Fruit fly (Drosophila melanogaster) whole organism, embryonic: ENCODE data around the gene PolA1.

ENCODE experiments used
- Ada2b ChIP-seq: fragments of 200-800 bp; sonication (Bioruptor generic); IDR thresholded peaks from 2 replicates; pipeline ENCODE4 v1.3.6; 2022; ENCODE audit warnings: missing biosample characterization, missing genetic modification characterization
- Antp ChIP-seq: fragments of 200-800 bp; sonication (Bioruptor generic); optimal IDR thresholded peaks from 3 replicates; lab custom pipeline; 2016; ENCODE audit warnings: missing biosample characterization, missing genetic modification characterization
- CG10543 ChIP-seq: fragments of 200-800 bp; sonication (Bioruptor generic); optimal IDR thresholded peaks from 3 replicates; lab custom pipeline; 2017; ENCODE audit warnings: missing biosample characterization, mild to moderate bottlenecking, missing genetic modification characterization, moderate library complexity
- CG1602 ChIP-seq: fragments of 200-800 bp; sonication (Bioruptor generic); optimal IDR thresholded peaks from 3 replicates; lab custom pipeline; 2016; ENCODE audit warnings: missing biosample characterization, missing genetic modification characterization
- CG2129 ChIP-seq: fragments of 200-800 bp; sonication (Bioruptor generic); IDR thresholded peaks from 2 replicates; pipeline ENCODE4 v1.3.6; 2022; ENCODE audit warnings: missing biosample characterization, missing genetic modification characterization; ENCODE audit not compliant: partially characterized antibody
- CG2875 ChIP-seq: fragments of 200-800 bp; sonication (Bioruptor generic); optimal IDR thresholded peaks from 2 replicates; lab custom pipeline; 2017; ENCODE audit warnings: missing biosample characterization, mild to moderate bottlenecking, missing genetic modification characterization, missing genetic modification reagents
- CG2889 ChIP-seq: fragments of 200-800 bp; sonication (Bioruptor generic); IDR thresholded peaks from 3 replicates; pipeline ENCODE4 v1.3.6; 2022; ENCODE audit warnings: missing biosample characterization, missing genetic modification characterization
- CG31365 ChIP-seq: fragments of 200-800 bp; sonication (Bioruptor generic); optimal IDR thresholded peaks from 2 replicates; lab custom pipeline; 2018; ENCODE audit warnings: missing biosample characterization, mild to moderate bottlenecking, missing genetic modification characterization
- CG42726 ChIP-seq: fragments of 200-800 bp; sonication (Bioruptor generic); IDR thresholded peaks from 2 replicates; pipeline ENCODE4 v1.3.6; 2022; ENCODE audit warnings: missing biosample characterization, missing genetic modification characterization; ENCODE audit not compliant: partially characterized antibody
- CG4282 ChIP-seq: fragments of 200-800 bp; sonication (Bioruptor generic); optimal IDR thresholded peaks from 2 replicates; lab custom pipeline; 2016; ENCODE audit warnings: missing biosample characterization, missing genetic modification characterization
- CG4328 ChIP-seq: fragments of 200-800 bp; sonication (Bioruptor generic); optimal IDR thresholded peaks from 3 replicates; lab custom pipeline; 2017; ENCODE audit warnings: missing biosample characterization, missing genetic modification reagents, missing genetic modification characterization
- CG5953 ChIP-seq: fragments of 200-800 bp; sonication (Bioruptor generic); IDR thresholded peaks from 2 replicates; pipeline ENCODE4 v1.3.6; 2022; ENCODE audit warnings: missing biosample characterization, missing genetic modification characterization
- CG6654 ChIP-seq: fragments of 200-800 bp; sonication (Bioruptor generic); optimal IDR thresholded peaks from 2 replicates; lab custom pipeline; 2017; ENCODE audit warnings: missing biosample characterization, mild to moderate bottlenecking, missing genetic modification characterization
- CG7987 ChIP-seq: fragments of 200-800 bp; sonication (Bioruptor generic); optimal IDR thresholded peaks from 2 replicates; lab custom pipeline; 2018; ENCODE audit warnings: missing biosample characterization, mild to moderate bottlenecking, missing genetic modification characterization, moderate library complexity
- CG8290 ChIP-seq, 3 experiments: fragments of 200-800 bp; sonication (Bioruptor generic); optimal IDR thresholded peaks; 2 replicates each; lab custom pipeline; 2016 to 2019; ENCODE audit warnings: missing biosample characterization in 3 of 3, missing genetic modification characterization in 3 of 3, mild to moderate bottlenecking in 2 of 3, moderate library complexity in 1 of 3
- CG8388 ChIP-seq: fragments of 200-800 bp; sonication (Bioruptor generic); optimal IDR thresholded peaks from 2 replicates; lab custom pipeline; 2019; ENCODE audit warnings: missing biosample characterization, mild to moderate bottlenecking, missing genetic modification characterization, moderate library complexity
- Camta ChIP-seq: fragments of 200-800 bp; sonication (Bioruptor generic); optimal IDR thresholded peaks from 2 replicates; lab custom pipeline; 2016; ENCODE audit warnings: missing biosample characterization, missing genetic modification characterization
- CkIIα-i1 ChIP-seq: fragments of 200-800 bp; sonication (Bioruptor generic); IDR thresholded peaks from 2 replicates; pipeline ENCODE4 v1.3.6; 2022; ENCODE audit warnings: missing biosample characterization, missing genetic modification characterization
- Gsc ChIP-seq: fragments of 200-800 bp; sonication (Bioruptor generic); IDR thresholded peaks from 2 replicates; pipeline ENCODE4 v1.3.6; 2022; ENCODE audit warnings: missing biosample characterization, missing genetic modification characterization
- HLH4C ChIP-seq: fragments of 200-800 bp; sonication (Bioruptor generic); IDR thresholded peaks from 3 replicates; pipeline ENCODE4 v1.3.6; 2022; ENCODE audit warnings: missing biosample characterization, missing genetic modification characterization; ENCODE audit not compliant: partially characterized antibody
- HLHmδ ChIP-seq: fragments of 200-800 bp; sonication (Bioruptor generic); optimal IDR thresholded peaks from 2 replicates; lab custom pipeline; 2018; ENCODE audit warnings: missing biosample characterization, mild to moderate bottlenecking, missing genetic modification characterization, moderate library complexity
- Med ChIP-seq: fragments of 200-800 bp; sonication (Bioruptor generic); peaks from one replicate; lab custom pipeline; 2016; ENCODE audit warnings: missing biosample characterization, missing genetic modification characterization, mild to moderate bottlenecking, inconsistent platforms, moderate library complexity
- Rx ChIP-seq: fragments of 200-800 bp; sonication (Bioruptor generic); IDR thresholded peaks from 2 replicates; pipeline ENCODE4 v1.3.6; 2022; ENCODE audit warnings: missing biosample characterization, missing genetic modification characterization
- bbx ChIP-seq: fragments of 200-800 bp; sonication (Bioruptor generic); IDR thresholded peaks from 2 replicates; pipeline ENCODE4 v1.3.6; 2022; ENCODE audit warnings: missing biosample characterization, missing genetic modification characterization; ENCODE audit not compliant: partially characterized antibody
- cad ChIP-seq: fragments of >200 bp; optimal IDR thresholded peaks from 2 replicates; lab custom pipeline; 2017; ENCODE audit warnings: missing biosample characterization, missing genetic modification characterization
- disco-r ChIP-seq: fragments of 200-800 bp; sonication (Bioruptor generic); optimal IDR thresholded peaks from 2 replicates; lab custom pipeline; 2016; ENCODE audit warnings: missing biosample characterization, missing genetic modification characterization
- emc ChIP-seq: fragments of 200-800 bp; sonication (Bioruptor generic); optimal IDR thresholded peaks from 2 replicates; lab custom pipeline; 2016; ENCODE audit warnings: missing biosample characterization, missing genetic modification characterization
- h ChIP-seq: fragments of >200 bp; optimal IDR thresholded peaks from 2 replicates; lab custom pipeline; 2017
- hth ChIP-seq: fragments of >200 bp; optimal IDR thresholded peaks from 2 replicates; lab custom pipeline; 2017; ENCODE audit warnings: inconsistent platforms
- lola ChIP-seq, 3 experiments: fragments of >200 bp in 2 of 3; fragments of 200-800 bp in 1 of 3; sonication (Bioruptor generic) in 1 of 3; optimal IDR thresholded peaks; 2 replicates each; lab custom pipeline; 2017 to 2019; ENCODE audit warnings: missing biosample characterization in 3 of 3, missing genetic modification characterization in 3 of 3, mild to moderate bottlenecking in 1 of 3, moderate library complexity in 1 of 3
- nom ChIP-seq: fragments of 200-800 bp; sonication (Bioruptor generic); optimal IDR thresholded peaks from 2 replicates; lab custom pipeline; 2017; ENCODE audit warnings: missing biosample characterization, missing genetic modification characterization, mild to moderate bottlenecking, moderate library complexity, missing genetic modification reagents
- pfk ChIP-seq: fragments of 200-800 bp; sonication (Bioruptor generic); optimal IDR thresholded peaks from 2 replicates; lab custom pipeline; 2018; ENCODE audit warnings: missing biosample characterization, mild to moderate bottlenecking, missing genetic modification characterization, moderate library complexity
- rib ChIP-seq: fragments of 200-800 bp; sonication (Bioruptor generic); IDR thresholded peaks from 2 replicates; pipeline ENCODE4 v1.3.6; 2022; ENCODE audit warnings: missing biosample characterization, missing genetic modification characterization
- sens ChIP-seq: fragments of 200-800 bp; sonication (Bioruptor generic); peaks from one replicate; lab custom pipeline; 2016; ENCODE audit warnings: missing biosample characterization, missing genetic modification characterization
- tap ChIP-seq: fragments of 200-800 bp; optimal IDR thresholded peaks from 3 replicates; lab custom pipeline; 2019; ENCODE audit warnings: missing biosample characterization, mild to moderate bottlenecking, missing genetic modification characterization, moderate library complexity
- tin ChIP-seq: fragments of 200-800 bp; sonication (Bioruptor generic); optimal IDR thresholded peaks from 3 replicates; lab custom pipeline; 2016; ENCODE audit warnings: missing biosample characterization, missing genetic modification characterization
- wor ChIP-seq: fragments of 200-800 bp; sonication (Bioruptor generic); IDR thresholded peaks from 2 replicates; pipeline ENCODE4 v1.3.6; 2022; ENCODE audit warnings: missing biosample characterization, missing genetic modification characterization
- zen ChIP-seq: fragments of 200-800 bp; sonication (Bioruptor generic); optimal IDR thresholded peaks from 3 replicates; lab custom pipeline; 2018; ENCODE audit warnings: missing biosample characterization, mild to moderate bottlenecking, missing genetic modification characterization, moderate library complexity

Gene PolA1

DNA sequence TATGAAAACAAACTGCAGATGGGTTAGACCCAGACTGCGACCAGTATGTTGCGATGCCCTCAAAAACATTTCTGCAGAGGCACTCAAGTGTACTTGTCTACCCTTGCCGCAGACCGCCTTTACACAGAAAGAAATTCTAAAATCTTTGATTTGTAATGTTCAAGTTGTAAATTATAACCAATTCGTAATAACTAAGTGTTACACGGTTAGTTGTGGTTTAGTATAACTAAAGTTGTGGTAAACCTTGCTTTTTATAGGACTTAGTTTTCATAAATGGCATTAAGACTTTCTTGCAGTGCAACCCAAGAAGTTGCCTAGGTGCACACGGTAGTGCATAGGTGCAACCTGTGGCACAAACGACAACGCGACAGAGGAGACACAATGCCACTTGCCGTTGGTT is 10.5 kb upstream of the PolA1 start (continued):
- no peak for TF ChIP-seq CG2875 (GFP tag; lab: Kevin White, UChicago)
- TF ChIP-seq CkIIα-i1 (GFP tag; lab: Robert Waterston, UW), result no peak
- no peak for TF ChIP-seq h
- peak; percentile 12 for TF ChIP-seq zen (tag; lab: Kevin White, UChicago)
- no peak for TF ChIP-seq tap (tag; lab: Kevin White, UChicago)
- peak; percentile 64 for TF ChIP-seq nom (GFP tag; lab: Kevin White, UChicago)
- no peak for TF ChIP-seq Camta (GFP tag; lab: Kevin White, UChicago)
- no peak for TF ChIP-seq HLHmδ (GFP tag; lab: Kevin White, UChicago)
- TF ChIP-seq disco-r (GFP tag; lab: Kevin White, UChicago), result no peak
- TF ChIP-seq lola (GFP tag; optimal IDR thresholded peaks at IDR 0.05; lab: Kevin White, UChicago), result peak in 1 of 3 experiments; percentile 13
- no peak for TF ChIP-seq Antp
- TF ChIP-seq bbx (GFP tag; lab: Robert Waterston, UW), result no peak
- TF ChIP-seq pfk, result no peak
- no peak for TF ChIP-seq CG10543 (GFP tag; lab: Kevin White, UChicago)
- TF ChIP-seq CG31365 (tag; lab: Kevin White, UChicago), result no peak
- TF ChIP-seq CG2889 (GFP tag; lab: Robert Waterston, UW), result no peak
- no peak for TF ChIP-seq CG4282 (GFP tag; lab: Kevin White, UChicago)
- TF ChIP-seq tin (GFP tag; lab: Kevin White, UChicago), result peak; percentile 0

dm6 chr3R:21679310-21679709 is 7.8 kb upstream of the PolA1 start:
- no peak for TF ChIP-seq hth
- peak; percentile 7 for TF ChIP-seq sens (GFP tag; lab: Kevin White, UChicago)

- TF ChIP-seq CG42726 (GFP tag; lab: Robert Waterston, UW) (0 out of 2 replicates have a peak, but pooled peaks have one; percentile 29), cad (peak; percentile 70), CG6654 (GFP tag; lab: Kevin White, UChicago) (peak; percentile 95), CG5953 (GFP tag; lab: Robert Waterston, UW) (no peak)
These were observed 6.1 kb downstream of the PolA1 start for dm6 chr3R:21665404-21665803.

DNA sequence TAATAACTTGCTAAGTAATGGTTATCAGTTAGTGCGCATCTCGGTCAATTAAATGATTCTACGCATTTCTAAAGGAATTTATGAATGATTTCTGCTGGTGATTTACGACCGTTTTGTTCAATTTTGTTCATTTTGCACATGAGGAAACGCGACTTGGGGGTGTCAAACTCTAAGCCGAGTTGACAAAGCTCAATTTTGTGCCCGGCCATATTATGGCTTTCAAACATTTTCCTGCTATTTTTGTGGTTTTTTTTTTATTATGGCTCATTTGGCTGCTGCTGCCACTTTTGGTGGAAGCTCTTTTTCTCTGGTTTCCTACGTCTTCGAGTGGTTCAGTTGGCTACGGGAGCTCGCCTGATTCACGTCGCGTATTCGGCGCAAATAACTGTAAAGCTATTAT is 7.5 kb downstream of the PolA1 start, which contains the start of gene Jhbp16:
Gene Jhbp16 (plus strand): TSS at position 301 of the 400 bp plus-strand sequence.
- TF ChIP-seq Med (GFP tag; lab: Kevin White, UChicago) (no peak), zen (tag; lab: Kevin White, UChicago) (no peak), CG1602 (GFP tag; lab: Kevin White, UChicago) (no peak), CG8290 (GFP tag; optimal IDR thresholded peaks at IDR 0.05; lab: Kevin White, UChicago) (no peak), CG8290 (tag; optimal IDR thresholded peaks at IDR 0.05; lab: Kevin White, UChicago) (no peak), Rx (GFP tag; lab: Robert Waterston, UW) (no peak), CG5953 (GFP tag; lab: Robert Waterston, UW) (no peak), emc (no peak), CG2129 (GFP tag; lab: Robert Waterston, UW) (no peak), wor (GFP tag; lab: Robert Waterston, UW) (no peak), CG8388 (GFP tag; lab: Kevin White, UChicago) (no peak), Ada2b (no peak), HLH4C (GFP tag; lab: Robert Waterston, UW) (no peak), CG7987 (no peak), CG4328 (GFP tag; lab: Kevin White, UChicago) (no peak), Gsc (GFP tag; lab: Robert Waterston, UW) (no peak), rib (GFP tag; lab: Robert Waterston, UW) (no peak)
